Worm (Caenorhabditis elegans) whole organism, mixed stage, embryonic: ENCODE results near the gene ZK1320.5.

Source experiments
- ceh-43 ChIP-seq: fragments of 200-800 bp; sonication (Bioruptor generic); optimal IDR thresholded peaks from 2 replicates; lab custom pipeline; 2018; ENCODE audit warnings: mild to moderate bottlenecking, missing genetic modification characterization, moderate library complexity, missing compliant biosample characterization
- mab-5 ChIP-seq: fragments of 150-350 bp; optimal IDR thresholded peaks from 2 replicates; lab custom pipeline; 2014; ENCODE audit warnings: missing biosample characterization, missing genetic modification characterization
- sptf-1 ChIP-seq: sonication (generic microtip); optimal IDR thresholded peaks from 2 replicates; lab custom pipeline; 2017; ENCODE audit warnings: mild to moderate bottlenecking, missing genetic modification characterization, moderate library complexity, missing compliant biosample characterization
- ztf-11 ChIP-seq: fragments of 150-350 bp; optimal IDR thresholded peaks from 2 replicates; lab custom pipeline; 2014; ENCODE audit warnings: missing biosample characterization, missing genetic modification characterization

ce11 chrII:9680493-9680892, 15.0 kb upstream of the ZK1320.5 start, which contains the start of gene ZK1320.13:
- TF ChIP-seq sptf-1, result no peak
- no peak for TF ChIP-seq mab-5
- no peak for TF ChIP-seq ztf-11 (tag; lab: Kevin White, UChicago)
- TF ChIP-seq ceh-43 (GFP tag; lab: Kevin White, UChicago), result no peak
